Worm (Caenorhabditis elegans): ENCODE results near the gene vps-24.

- TF ChIP-seq odd-2 (tag; optimal IDR thresholded peaks at IDR 0.05): no peak
- no peak for TF ChIP-seq mec-3 (tag; optimal IDR thresholded peaks at IDR 0.05; ENCODE audit: borderline replicate concordance)
- no peak for TF ChIP-seq nhr-11 (tag; optimal IDR thresholded peaks at IDR 0.05)
Measured at ce11 chrII:5031612-5032011, 37.8 kb downstream of the vps-24 start, which contains the start of gene wdr-83.
